Worm (Caenorhabditis elegans): ENCODE measurements around the gene gst-37.

The gst-37 gene

DNA sequence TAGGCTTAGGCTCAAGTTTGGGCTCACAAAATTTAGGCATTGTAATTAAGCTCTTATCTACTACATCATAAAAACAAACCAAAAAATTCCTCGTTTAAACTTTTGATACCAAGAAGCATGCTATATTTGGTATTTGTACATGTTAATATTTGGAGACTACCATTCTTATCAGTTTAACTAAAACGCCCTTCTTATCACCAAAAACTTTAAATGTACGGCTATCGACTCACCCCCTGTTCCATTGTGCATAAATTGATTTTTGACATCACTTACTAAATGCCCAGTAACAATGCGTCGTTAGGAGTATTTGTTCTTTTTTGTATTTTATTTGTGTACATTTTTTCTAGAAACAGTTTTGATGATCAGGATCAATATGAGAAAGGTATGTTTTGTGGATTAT, 5.6 kb downstream of the gst-37 start, which contains the start of gene T06A1.5:
Gene T06A1.5 (plus strand): TSS at position 209 of the 400 bp plus-strand sequence.
- no peak for TF ChIP-seq ceh-82 (tag; optimal IDR thresholded peaks at IDR 0.05)
- peak; percentile 45 for TF ChIP-seq sma-9 (GFP tag; optimal IDR thresholded peaks at IDR 0.05)
- no peak for TF ChIP-seq sma-9 (tag; optimal IDR thresholded peaks at IDR 0.05)
- TF ChIP-seq lsy-2 (tag; optimal IDR thresholded peaks at IDR 0.05), result no peak
- TF ChIP-seq ztf-1 (GFP tag; conservative IDR thresholded peaks at IDR 0.05), result no peak
- TF ChIP-seq aly-2 (tag; optimal IDR thresholded peaks at IDR 0.05), result no peak
- TF ChIP-seq ZK546.5 (tag; optimal IDR thresholded peaks at IDR 0.05), result no peak
- no peak for TF ChIP-seq skn-1 (tag; optimal IDR thresholded peaks at IDR 0.05)
- TF ChIP-seq unc-39 (tag; optimal IDR thresholded peaks at IDR 0.05), result no peak
- TF ChIP-seq fos-1 (tag; optimal IDR thresholded peaks at IDR 0.05), result peak; percentile 84
- TF ChIP-seq sem-4 (tag; optimal IDR thresholded peaks at IDR 0.05), result no peak
- TF ChIP-seq egl-27 (tag; optimal IDR thresholded peaks at IDR 0.05), result no peak

DNA sequence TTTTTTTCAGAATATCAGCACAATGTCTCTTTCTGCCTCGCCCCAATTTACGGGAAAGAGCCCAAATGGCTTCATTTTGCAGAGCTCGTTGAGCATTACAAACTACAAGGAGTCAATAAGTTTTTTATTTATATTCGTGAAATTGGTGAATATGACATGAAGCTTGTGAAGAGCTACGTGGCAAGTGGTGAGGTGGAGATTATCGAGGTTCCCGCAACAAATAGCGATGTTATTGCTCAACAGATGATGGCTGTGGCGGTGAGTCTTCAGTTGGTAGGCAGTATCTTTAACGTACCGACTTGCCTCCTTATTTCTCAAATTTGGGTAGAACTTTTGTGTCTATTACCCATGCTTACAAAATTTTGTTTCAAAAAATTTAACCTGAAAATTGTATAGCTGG, 7.1 kb downstream of the gst-37 start:
- TF ChIP-seq crh-2 (tag; optimal IDR thresholded peaks at IDR 0.05) (no peak), nhr-129 (tag; optimal IDR thresholded peaks at IDR 0.05) (no peak), nhr-23 (tag; optimal IDR thresholded peaks at IDR 0.05) (no peak), fos-1 (tag; optimal IDR thresholded peaks at IDR 0.05) (no peak), nhr-12 (tag; optimal IDR thresholded peaks at IDR 0.05) (no peak), sma-9 (GFP tag; optimal IDR thresholded peaks at IDR 0.05) (no peak), sma-9 (tag; optimal IDR thresholded peaks at IDR 0.05) (no peak), elt-1 (tag; optimal IDR thresholded peaks at IDR 0.05) (no peak), sma-3 (GFP tag; optimal IDR thresholded peaks at IDR 0.05) (no peak), aly-2 (tag; optimal IDR thresholded peaks at IDR 0.05) (no peak), nhr-77 (tag; optimal IDR thresholded peaks at IDR 0.05) (no peak), ztf-1 (GFP tag; conservative IDR thresholded peaks at IDR 0.05) (no peak)

DNA sequence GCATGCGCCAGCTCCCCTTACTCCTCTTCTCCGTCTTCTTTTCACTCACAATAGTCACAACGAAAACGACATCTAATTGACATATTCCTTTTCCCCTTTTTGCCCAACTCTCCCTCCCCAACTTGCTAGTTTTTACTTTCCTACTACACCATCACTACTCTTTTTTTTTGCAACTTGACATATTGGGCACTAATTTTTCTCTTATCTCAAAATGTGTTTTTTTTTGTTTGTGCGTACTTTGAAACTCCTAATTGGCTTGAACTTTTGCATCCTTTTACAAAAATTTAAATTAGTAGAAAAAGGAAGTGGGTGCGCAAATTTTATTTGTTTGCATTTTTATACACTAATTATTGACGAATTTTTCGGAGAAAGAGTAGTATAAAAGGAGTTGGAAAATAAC, 14.1 kb downstream of the gst-37 start:
- TF ChIP-seq ama-1 (optimal IDR thresholded peaks at IDR 0.05) (no peak), lsy-2 (tag; optimal IDR thresholded peaks at IDR 0.05) (no peak), nhr-23 (tag; optimal IDR thresholded peaks at IDR 0.05) (no peak), elt-3 (tag; optimal IDR thresholded peaks at IDR 0.05) (no peak), alr-1 (tag; optimal IDR thresholded peaks at IDR 0.05) (no peak), nhr-12 (tag; optimal IDR thresholded peaks at IDR 0.05) (no peak), unc-62 (GFP tag; optimal IDR thresholded peaks at IDR 0.05) (no peak), nhr-77 (tag; optimal IDR thresholded peaks at IDR 0.05) (no peak), zag-1 (tag; optimal IDR thresholded peaks at IDR 0.05) (no peak), peb-1 (tag; optimal IDR thresholded peaks at IDR 0.05) (no peak), nhr-11 (tag; optimal IDR thresholded peaks at IDR 0.05) (no peak), ZK546.5 (tag; optimal IDR thresholded peaks at IDR 0.05) (no peak), elt-1 (tag; optimal IDR thresholded peaks at IDR 0.05) (no peak), egl-27 (tag; optimal IDR thresholded peaks at IDR 0.05) (no peak), R02D3.7 (tag; optimal IDR thresholded peaks at IDR 0.05) (no peak)

DNA sequence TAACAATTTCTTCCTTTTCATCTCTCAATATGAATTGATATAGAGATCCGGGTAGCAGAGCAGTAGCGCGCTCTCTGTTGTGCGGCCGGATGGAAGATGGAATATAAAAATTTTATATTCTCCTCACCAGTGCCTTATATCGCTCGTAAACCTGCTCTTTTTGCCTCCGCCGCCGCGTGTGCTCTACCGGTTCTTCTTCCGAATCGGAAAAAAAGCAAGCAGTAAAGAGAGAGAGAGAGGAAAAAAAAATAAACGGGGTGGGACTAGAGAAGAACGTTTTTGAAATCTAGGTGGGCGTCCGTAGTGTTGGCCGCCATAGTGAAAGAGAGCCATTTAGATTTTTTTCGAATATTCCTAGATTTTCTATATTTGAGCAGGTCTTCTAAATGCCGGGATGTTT, 16.5 kb downstream of the gst-37 start, which contains the start of gene glb-25:
Gene glb-25 (plus strand): TSS at position 301 of the 400 bp plus-strand sequence.
- TF ChIP-seq elt-1 (tag; optimal IDR thresholded peaks at IDR 0.05) (no peak), snpc-4 (tag; optimal IDR thresholded peaks at IDR 0.05) (no peak), crh-2 (tag; optimal IDR thresholded peaks at IDR 0.05) (no peak), sma-3 (GFP tag; optimal IDR thresholded peaks at IDR 0.05) (no peak), ceh-82 (tag; optimal IDR thresholded peaks at IDR 0.05) (no peak), nhr-25 (tag; optimal IDR thresholded peaks at IDR 0.05) (no peak), mbf-1 (tag; optimal IDR thresholded peaks at IDR 0.05) (no peak), C34F6.9 (tag; optimal IDR thresholded peaks at IDR 0.05) (no peak), ceh-16 (tag; optimal IDR thresholded peaks at IDR 0.05) (no peak), dmd-4 (tag; optimal IDR thresholded peaks at IDR 0.05) (no peak), aly-2 (tag; optimal IDR thresholded peaks at IDR 0.05) (no peak), R02D3.7 (tag; optimal IDR thresholded peaks at IDR 0.05) (no peak)

DNA sequence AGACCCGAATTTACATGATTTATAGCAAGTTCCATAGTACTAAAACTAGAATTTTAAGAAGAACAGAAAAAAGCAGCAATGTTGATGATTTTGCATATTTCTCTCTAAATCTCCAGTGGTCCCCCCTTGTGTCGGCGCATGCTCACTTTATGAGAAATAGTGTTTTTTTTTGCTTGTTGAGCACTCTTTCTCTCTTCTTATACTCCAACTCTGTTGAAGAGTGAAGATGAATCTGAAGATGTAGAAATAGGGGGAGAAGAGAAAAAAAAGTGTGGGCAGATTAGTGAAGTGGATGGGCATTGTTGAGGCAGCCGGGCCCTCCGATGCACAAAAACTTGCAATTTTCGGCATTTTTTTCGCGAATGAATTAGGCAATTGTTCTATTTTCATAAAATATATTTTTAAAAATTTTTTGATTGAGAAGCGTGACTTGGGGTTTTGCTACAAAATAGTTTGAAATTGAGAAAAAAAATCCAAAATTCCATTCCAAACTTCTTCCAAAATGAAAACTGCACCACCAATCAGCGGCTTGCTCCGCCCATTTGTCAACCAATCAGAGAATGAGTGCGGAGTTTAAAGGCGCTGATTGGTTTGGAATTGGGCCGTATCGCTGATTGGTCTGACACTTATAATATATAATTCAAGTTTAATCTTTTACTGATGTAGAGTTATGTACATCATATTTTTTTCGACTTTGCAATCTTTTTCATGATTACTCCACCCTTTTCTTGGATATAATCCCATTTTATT, 19.2 kb downstream of the gst-37 start:
- TF ChIP-seq unc-55 (GFP tag; optimal IDR thresholded peaks at IDR 0.05), result peak; percentile 21
- TF ChIP-seq nhr-10 (tag; optimal IDR thresholded peaks at IDR 0.05), result no peak
- TF ChIP-seq C34F6.9 (tag; optimal IDR thresholded peaks at IDR 0.05), result peak; percentile 10
- no peak for TF ChIP-seq mbf-1 (tag; optimal IDR thresholded peaks at IDR 0.05)
- no peak for TF ChIP-seq nhr-25 (tag; optimal IDR thresholded peaks at IDR 0.05)
- TF ChIP-seq nhr-237 (tag; optimal IDR thresholded peaks at IDR 0.05), result no peak
